Fruit fly (Drosophila melanogaster): Measurements from ENCODE around the gene CheB38c.
A peak's percentile ranks its signal among the peaks of the same experiment; 100 is the strongest.

Gene CheB38c

DNA sequence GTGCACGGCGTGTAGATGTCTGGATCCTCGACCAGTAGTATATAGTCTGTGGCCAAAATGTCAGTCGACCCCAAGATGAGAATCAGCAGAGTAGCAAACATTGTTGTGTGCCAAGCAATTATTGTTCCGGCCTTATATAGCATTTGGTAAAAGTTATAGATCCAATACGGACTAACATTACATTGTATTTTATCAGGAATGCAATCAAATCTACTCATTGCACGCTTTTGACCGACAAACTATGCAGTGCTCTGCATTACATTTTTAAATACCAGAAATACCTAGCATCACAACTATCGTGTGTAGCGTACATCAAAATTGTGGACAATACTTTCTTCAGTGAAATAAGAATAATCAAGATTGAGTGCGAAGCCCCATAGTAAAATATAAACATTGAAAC is at the start of gene CheB38c:
Gene CheB38c, minus strand, starts transcription at position 101 of the 400 bp plus-strand sequence.
- no peak for TF ChIP-seq CTCF (optimal IDR thresholded peaks at IDR 0.05)
- no peak for TF ChIP-seq CG8478 (optimal IDR thresholded peaks at IDR 0.05)

DNA sequence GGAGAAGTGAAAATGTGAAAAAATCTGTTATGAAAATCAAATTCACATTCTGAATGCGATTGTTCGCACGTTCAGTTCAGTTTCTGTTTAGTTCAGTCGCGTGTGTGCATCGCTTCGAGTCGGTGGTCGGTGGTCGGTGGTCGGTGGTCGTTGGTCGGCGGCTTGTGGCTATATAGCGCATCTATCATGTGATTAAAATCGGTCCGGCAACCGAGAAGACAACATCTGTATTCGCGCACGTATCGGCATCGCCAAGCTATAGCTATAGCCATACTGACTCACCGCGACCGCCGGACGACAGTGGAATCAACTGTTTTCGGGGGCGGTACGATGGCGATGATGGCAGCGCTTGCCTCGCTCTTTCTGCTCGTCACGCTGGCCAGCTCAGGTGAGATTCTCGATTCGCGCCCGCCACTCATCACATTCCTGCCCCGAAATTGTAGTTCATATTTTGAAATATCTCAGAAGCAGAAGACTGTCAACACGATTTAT is 49.2 kb upstream of the CheB38c start, which contains the start of gene CG14401:
Gene CG14401, plus strand, starts transcription at position 51 of the 492 bp plus-strand sequence.
- TF ChIP-seq CG8478 (optimal IDR thresholded peaks at IDR 0.05) (no peak), CTCF (optimal IDR thresholded peaks at IDR 0.05) (no peak)

DNA sequence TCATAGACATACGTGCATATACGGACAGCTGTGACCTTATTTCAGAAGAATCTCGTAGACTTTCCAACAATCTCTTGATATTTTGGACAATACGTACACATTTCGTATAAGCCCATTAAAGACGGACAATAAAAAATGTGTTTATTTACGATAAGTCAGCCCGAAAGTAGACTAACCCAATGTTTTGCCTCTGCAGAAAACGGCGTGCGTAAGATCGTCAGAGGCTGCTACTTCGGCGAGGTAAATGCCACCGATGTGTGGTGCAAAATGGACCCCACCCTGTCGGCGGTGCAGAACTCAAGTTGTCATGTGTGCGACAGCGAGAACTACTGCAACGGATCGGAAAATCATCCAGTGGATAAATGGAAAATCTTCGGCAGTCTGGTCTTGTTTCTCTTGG is 48.3 kb upstream of the CheB38c start:
- TF ChIP-seq CTCF (optimal IDR thresholded peaks at IDR 0.05): no peak
- TF ChIP-seq CG8478 (optimal IDR thresholded peaks at IDR 0.05): no peak

DNA sequence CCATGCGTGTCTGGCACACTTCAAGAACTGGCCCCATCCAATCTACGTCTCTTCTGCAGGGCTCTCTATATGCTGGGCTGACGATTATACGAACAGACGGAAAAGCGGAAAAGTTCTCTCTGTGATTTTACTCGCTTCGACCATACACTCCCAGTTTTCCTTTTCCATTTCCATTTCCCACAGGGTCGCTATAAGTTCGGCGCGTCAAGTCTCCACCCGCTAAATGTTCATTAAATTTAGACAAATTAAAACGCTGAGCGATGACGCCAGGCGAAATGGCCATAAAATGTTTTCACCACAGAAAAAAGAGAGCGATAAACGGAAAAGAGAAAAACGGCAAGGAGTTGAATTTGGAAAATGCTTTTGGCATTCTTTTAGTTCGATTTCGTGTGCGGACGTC is 46.7 kb upstream of the CheB38c start, which contains the start of gene CG31675:
Gene CG31675, plus strand, starts transcription at position 375 of the 400 bp plus-strand sequence.
- TF ChIP-seq CTCF (optimal IDR thresholded peaks at IDR 0.05): no peak
- no peak for TF ChIP-seq CG8478 (optimal IDR thresholded peaks at IDR 0.05)

DNA sequence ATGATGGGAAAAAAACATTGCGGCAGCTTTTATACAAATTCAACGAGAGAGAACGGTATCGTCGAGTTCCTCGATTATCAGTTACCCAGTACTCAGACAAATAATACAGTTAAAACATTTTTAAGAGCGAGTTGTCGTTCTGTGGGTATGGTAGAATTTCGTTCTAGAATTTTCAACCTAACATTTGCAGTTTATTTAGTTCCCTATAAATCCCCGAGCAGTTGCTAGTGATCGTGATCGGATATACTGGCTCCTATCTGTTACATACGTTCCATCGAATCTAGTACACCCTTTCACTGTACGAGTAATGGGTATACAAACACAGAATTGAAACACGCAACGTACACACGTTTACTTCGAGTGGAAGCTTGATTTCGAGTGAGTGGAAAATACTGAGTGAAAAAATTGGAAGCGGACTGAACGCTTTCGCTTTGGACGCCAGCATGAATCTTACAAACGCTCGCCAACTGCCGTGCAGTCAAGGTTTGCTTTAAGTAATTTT is 44.1 kb upstream of the CheB38c start, which contains the start of gene CG9338:
Gene CG9338, plus strand, starts transcription at position 452 of the 502 bp plus-strand sequence.
- TF ChIP-seq CG8478 (optimal IDR thresholded peaks at IDR 0.05): no peak
- no peak for TF ChIP-seq CTCF (optimal IDR thresholded peaks at IDR 0.05)

DNA sequence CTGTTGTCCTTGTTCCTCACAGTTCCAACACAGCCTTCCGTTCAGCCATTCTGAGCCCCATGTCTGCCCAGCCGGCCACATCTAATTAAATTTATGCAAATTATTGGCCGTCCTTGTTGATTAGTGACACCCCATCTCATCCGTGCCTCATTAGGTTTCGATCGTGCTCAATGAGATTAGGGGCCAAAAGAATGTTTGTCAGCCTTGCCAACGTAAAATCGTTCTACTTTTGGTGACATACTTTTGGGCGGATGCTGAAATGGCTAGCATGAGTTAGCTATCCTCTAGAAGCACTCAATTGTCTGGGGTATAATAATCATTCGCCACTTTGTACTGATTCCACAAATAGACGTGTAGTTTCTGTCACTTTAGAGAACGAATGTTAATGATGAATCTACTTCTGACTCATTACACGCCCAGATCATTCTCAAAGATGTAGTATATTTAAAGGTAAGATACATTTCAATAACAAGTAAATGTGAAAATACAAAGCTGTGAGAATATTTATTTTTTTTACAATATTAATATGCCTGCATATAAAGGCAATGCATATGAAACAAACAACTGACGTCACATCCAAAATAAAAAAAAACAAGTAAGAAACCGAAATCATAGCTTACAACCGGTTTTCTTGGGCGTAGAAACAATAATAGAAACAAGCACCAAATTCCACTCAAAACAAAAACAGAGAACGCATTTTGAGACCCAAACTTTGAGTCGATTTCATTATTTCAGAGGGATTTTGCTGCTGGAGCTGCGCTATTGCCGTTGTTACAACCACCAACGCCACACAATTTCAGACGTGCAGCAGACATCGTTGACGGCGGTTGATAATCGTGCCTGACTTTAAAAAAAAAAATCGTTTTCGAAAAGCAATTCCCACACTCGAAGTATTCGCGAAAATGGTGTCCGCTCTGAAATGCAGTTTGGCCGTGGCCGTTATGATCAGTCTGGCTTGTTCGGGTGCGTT is 38.0 kb upstream of the CheB38c start, which contains the start of gene bero:
Gene bero, plus strand, starts transcription at position 325 of the 970 bp plus-strand sequence.
- TF ChIP-seq CTCF (optimal IDR thresholded peaks at IDR 0.05): no peak

DNA sequence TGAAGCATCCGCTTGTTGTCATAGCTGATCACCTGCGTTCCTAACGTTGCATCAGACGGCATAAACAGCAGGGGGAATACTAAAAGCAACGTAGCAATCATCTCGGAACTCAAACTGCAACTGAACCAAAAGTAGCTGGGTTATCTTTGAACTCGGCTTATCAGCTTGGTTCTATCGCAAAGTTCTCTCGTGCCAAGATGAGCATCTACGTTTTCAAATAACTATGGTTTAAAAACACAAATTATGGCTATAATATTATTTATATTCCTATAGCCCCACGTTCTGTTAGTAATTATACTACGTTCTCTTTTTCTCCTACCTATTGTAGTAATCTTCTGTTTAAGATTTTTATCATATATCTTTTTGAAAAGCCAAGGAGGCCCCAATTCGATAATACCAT is 37.1 kb upstream of the CheB38c start, which contains the start of gene CG14400:
Gene CG14400, minus strand, starts transcription at position 101 of the 400 bp plus-strand sequence.
- TF ChIP-seq CG8478 (optimal IDR thresholded peaks at IDR 0.05) (no peak), CTCF (optimal IDR thresholded peaks at IDR 0.05) (no peak)

DNA sequence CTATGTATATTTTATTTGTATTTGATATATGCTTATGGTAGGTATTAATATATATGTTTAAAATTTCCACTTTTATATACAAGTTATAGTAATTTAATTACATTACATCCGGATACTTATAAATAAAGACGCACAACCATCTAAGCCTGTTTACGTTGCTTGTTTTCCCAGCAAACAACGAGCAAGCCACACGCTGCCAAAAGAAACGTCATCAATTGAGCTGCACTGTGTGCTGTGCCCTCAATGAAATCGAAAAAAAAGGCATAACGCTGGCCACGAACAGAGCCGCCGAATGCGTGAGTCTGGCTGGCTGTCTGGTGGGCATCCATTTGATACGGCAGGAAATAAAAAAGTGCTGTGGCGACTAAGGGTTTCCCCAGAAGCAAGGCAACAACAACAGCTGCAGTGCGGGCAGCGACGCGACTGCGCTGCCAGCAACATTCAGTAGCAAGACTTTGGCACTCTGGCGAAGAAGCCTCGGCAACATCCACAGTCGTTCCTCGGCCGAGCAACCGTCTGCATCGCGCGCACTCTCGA is 31.5 kb upstream of the CheB38c start, which contains the start of gene twit:
Gene twit, plus strand, starts transcription at position 487 of the 537 bp plus-strand sequence.
- TF ChIP-seq CTCF (optimal IDR thresholded peaks at IDR 0.05) (no peak), CG8478 (optimal IDR thresholded peaks at IDR 0.05) (no peak)

DNA sequence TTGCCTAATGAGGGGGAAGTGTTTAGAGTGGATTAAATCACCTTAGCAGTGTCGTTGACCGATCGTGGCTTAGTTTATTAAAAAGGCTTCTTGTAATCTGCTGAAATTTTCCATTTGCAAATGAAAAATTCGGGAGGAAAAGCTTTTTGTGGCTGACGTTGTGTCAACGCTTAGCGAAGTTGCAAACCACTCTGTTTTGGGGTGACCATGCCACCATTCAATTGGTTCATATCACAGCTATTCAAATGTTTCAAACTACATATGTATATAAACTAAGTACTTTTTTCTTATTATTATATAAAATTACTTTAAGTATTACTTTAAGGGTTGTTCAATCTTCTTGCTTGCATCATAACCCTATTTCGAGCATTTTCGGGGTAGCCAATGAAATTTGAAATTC is 30.9 kb upstream of the CheB38c start:
- TF ChIP-seq CG8478 (optimal IDR thresholded peaks at IDR 0.05) (no peak), CTCF (optimal IDR thresholded peaks at IDR 0.05) (peak in 1 of 2 experiments; percentile 54)

DNA sequence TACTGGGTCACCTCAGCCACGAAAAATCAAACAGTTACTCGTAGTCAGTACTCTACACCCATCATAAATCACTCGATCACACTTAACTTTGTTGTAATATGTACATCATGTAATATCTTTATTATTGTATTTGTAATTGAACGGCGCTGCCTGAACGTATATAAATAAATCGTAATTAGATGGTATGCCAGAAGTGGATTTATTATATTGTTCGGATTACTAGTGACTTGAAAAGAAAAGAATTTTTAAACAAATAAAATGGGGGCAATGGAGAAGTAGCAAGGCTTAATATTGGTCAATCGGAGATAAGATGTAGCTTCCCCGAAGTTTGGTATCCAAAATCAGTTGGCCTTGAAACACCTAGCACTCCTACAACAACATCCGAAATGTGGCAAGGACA is 28.3 kb upstream of the CheB38c start, which contains the start of gene CG14402:
Gene CG14402, plus strand, starts transcription at position 301 of the 400 bp plus-strand sequence.
- TF ChIP-seq CG8478 (optimal IDR thresholded peaks at IDR 0.05): no peak
- no peak for TF ChIP-seq CTCF (optimal IDR thresholded peaks at IDR 0.05)

DNA sequence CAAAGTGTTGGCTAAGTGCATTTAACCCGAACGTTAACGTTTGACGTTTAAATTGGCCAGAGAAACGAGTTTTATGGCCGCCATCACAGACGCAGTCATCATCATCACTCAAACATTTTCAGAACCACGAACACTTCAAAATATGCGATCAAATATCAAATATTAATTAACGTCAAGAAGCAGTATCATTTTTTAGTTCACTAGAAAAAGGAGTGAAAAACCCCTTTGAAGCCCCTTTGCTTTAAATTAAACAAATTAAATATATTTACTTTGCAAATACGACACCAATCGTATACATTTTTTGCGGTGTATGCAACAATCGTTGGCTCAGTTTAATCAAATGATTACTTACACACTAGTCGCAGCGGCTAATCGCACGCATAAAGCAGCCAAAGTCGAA is 23.7 kb upstream of the CheB38c start:
- TF ChIP-seq CTCF (optimal IDR thresholded peaks at IDR 0.05): no peak
- no peak for TF ChIP-seq CG8478 (optimal IDR thresholded peaks at IDR 0.05)

DNA sequence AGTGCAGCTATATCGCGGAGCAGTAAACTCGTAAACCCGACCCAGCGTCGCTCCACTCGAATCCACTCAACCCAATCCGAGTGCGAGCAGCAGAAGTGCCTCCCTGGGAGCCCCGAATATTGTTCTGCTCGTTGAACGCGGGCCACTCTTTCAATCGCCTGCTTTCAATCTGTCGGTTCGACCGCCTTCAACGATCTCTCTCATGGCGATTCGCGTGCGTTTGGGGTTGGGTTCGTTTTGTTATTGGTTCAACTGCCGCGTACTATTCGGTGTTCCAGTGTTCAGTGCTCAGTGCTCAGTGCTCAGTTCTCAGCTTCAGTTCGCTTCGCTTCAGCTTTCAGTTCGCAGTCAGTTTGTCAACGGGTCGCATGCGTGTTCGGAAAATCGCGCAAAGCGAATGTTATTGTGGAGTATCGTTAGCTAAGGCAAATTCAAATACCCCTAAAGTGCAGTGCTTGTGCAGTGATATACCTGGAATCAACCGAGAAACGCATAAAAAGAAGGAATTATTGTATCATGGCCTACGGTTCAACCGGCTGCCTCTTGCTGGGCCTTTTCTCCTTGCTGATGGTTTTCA is 19.9 kb upstream of the CheB38c start, which contains the start of gene CG31676:
Gene CG31676, plus strand, starts transcription at position 289 of the 577 bp plus-strand sequence.
- no peak for TF ChIP-seq CTCF (optimal IDR thresholded peaks at IDR 0.05)

DNA sequence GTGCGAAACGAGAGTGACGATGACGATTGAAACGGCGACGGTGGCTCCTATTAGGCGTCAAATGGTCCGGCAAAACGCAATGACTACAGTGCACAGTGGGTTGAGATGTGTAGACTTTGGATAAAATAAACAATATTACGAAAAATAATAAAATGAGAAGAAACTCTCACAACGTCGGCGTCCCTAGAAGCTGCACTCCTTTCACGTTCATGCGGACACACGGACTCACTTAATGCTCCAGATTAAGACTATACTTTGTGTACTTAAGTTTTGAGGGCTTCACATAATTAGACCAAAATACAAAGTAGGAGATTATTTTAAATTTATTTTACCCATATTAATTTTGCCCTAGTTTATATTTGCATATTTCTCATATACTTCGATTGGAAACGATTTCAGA is 19.3 kb upstream of the CheB38c start:
- TF ChIP-seq CG8478 (optimal IDR thresholded peaks at IDR 0.05) (no peak), CTCF (optimal IDR thresholded peaks at IDR 0.05) (no peak)

DNA sequence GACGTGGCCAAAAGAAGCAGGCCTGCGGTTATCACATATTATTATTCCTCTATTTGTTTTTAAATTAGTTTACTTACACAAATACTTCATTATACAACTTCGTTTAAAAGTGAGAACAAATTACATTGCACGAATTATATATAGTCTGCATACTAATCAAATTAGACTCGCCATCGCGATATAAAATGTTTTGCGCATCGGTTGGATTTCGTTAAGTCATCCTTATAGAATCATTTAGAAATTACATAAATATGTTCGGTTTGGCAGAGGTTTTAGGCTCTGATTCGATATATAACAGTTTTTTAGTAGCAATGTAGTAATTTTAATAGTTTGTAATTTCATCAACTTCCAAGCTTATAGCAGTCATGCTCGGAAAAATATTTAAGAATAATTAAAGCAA is 17.2 kb upstream of the CheB38c start, which contains the start of gene Spn38F:
Gene Spn38F, minus strand, starts transcription at position 101 of the 400 bp plus-strand sequence.
- TF ChIP-seq CG8478 (optimal IDR thresholded peaks at IDR 0.05): no peak
- TF ChIP-seq CTCF (optimal IDR thresholded peaks at IDR 0.05): no peak

DNA sequence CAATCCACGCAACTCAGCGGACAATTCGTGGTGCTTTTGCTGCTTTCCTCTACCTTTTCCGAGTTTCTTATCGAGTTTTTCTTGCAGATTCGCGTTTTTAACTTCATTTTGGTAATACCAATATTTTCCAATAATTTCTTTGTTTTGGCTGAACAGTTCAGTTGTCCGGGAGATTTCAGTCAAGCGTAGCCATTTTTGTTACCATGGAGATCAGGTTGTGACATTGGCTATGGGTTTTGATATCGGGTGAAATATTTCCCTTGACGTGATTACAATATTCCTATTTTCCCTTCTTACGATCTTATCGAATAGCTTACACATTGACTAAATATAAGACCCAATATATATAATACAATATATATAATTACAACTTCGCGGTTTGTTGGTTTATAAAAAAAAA is 14.8 kb upstream of the CheB38c start, which contains the start of gene Oseg5:
Gene Oseg5, minus strand, starts transcription at position 340 of the 400 bp plus-strand sequence.
- TF ChIP-seq CTCF (optimal IDR thresholded peaks at IDR 0.05): peak; percentile 19 to 56
- no peak for TF ChIP-seq CG8478 (optimal IDR thresholded peaks at IDR 0.05)
